Fruit fly (Drosophila melanogaster) whole organism, pupa: ENCODE measurements around the gene Cap-H2.

ENCODE experiments used
- Snoo ChIP-seq: fragments of 200-800 bp; sonication (Bioruptor generic); optimal IDR thresholded peaks from 3 replicates; lab custom pipeline; 2017; ENCODE audit warnings: missing biosample characterization, mild to moderate bottlenecking, missing genetic modification characterization, inconsistent platforms
- rn ChIP-seq: fragments of 200-800 bp; sonication (Bioruptor generic); IDR thresholded peaks from 2 replicates; pipeline ENCODE4 v1.3.6; 2022; ENCODE audit warnings: missing biosample characterization, missing genetic modification characterization

dm6 chr3R:10761980-10762379, 870 bp downstream of the Cap-H2 start:
- TF ChIP-seq Snoo (tag; lab: Kevin White, UChicago) (no peak), rn (GFP tag; lab: Robert Waterston, UW) (no peak)
